Fruit fly (Drosophila melanogaster): ENCODE data around the gene CG1275.

The CG1275 gene

dm6 chr3L:2257412-2257862, at the start of gene CG1275, which contains the start of gene Elp5 (continued):
- peak; percentile 76 for TF ChIP-seq CG14965 (GFP tag; optimal IDR thresholded peaks at IDR 0.05; ENCODE audit: borderline replicate concordance)
- TF ChIP-seq CG4282 (GFP tag; optimal IDR thresholded peaks at IDR 0.05) = peak; percentile 94
- TF ChIP-seq CG6175 (GFP tag; IDR thresholded peaks at IDR 0.05) = peak; percentile 99
- TF ChIP-seq CG14667 (GFP tag; IDR thresholded peaks at IDR 0.05) = peak; percentile 99
- peak; percentile 80 for TF ChIP-seq ac (GFP tag; optimal IDR thresholded peaks at IDR 0.05)
- peak; percentile 93 for TF ChIP-seq zen (tag; optimal IDR thresholded peaks at IDR 0.05)
- peak; percentile 94 for TF ChIP-seq CG4820 (GFP tag; optimal IDR thresholded peaks at IDR 0.05)
- peak; percentile 88 for TF ChIP-seq sqz (GFP tag; optimal IDR thresholded peaks at IDR 0.05)
- TF ChIP-seq NC2β (GFP tag; optimal IDR thresholded peaks at IDR 0.05) = peak; percentile 94
- TF ChIP-seq BtbVII (GFP tag; optimal IDR thresholded peaks at IDR 0.05) = peak; percentile 92
- peak; percentile 93 for TF ChIP-seq en (GFP tag; optimal IDR thresholded peaks at IDR 0.05)
- peak; percentile 87 for TF ChIP-seq CG8290 (GFP tag; optimal IDR thresholded peaks at IDR 0.05)
- TF ChIP-seq CG8290 (tag; optimal IDR thresholded peaks at IDR 0.05) = peak; percentile 82 to 98
- peak; percentile 88 for TF ChIP-seq CG1792 (GFP tag; optimal IDR thresholded peaks at IDR 0.05)
- TF ChIP-seq org-1 (GFP tag; optimal IDR thresholded peaks at IDR 0.05) = peak; percentile 95
- peak; percentile 100 for TF ChIP-seq HLH3B (GFP tag; IDR thresholded peaks at IDR 0.05)
- TF ChIP-seq zfh2 (GFP tag; optimal IDR thresholded peaks at IDR 0.05) = peak; percentile 98
- peak; percentile 99 for TF ChIP-seq Xbp1 (GFP tag; optimal IDR thresholded peaks at IDR 0.05)
- TF ChIP-seq CG2116 (GFP tag; optimal IDR thresholded peaks at IDR 0.05) = peak; percentile 85
- peak; percentile 98 for TF ChIP-seq CG9215 (GFP tag; IDR thresholded peaks at IDR 0.05)
- TF ChIP-seq row (GFP tag; IDR thresholded peaks at IDR 0.05) = peak; percentile 99
- peak; percentile 96 for TF ChIP-seq CG7556 (GFP tag; optimal IDR thresholded peaks at IDR 0.05)
- peak; percentile 16 to 76 for TF ChIP-seq insv (GFP tag; optimal IDR thresholded peaks at IDR 0.05)
- TF ChIP-seq CG5953 (GFP tag; IDR thresholded peaks at IDR 0.05) = peak; percentile 99
- TF ChIP-seq Aef1 (GFP tag; IDR thresholded peaks at IDR 0.05) = peak; percentile 99
- peak; percentile 98 for TF ChIP-seq CG43689 (GFP tag; IDR thresholded peaks at IDR 0.05)
- TF ChIP-seq MESR4 (GFP tag; optimal IDR thresholded peaks at IDR 0.05) = peak; percentile 81
- TF ChIP-seq CG4360 (GFP tag; IDR thresholded peaks at IDR 0.05) = peak; percentile 90
- peak; percentile 99 for TF ChIP-seq croc (GFP tag; conservative IDR thresholded peaks at IDR 0.05)
- TF ChIP-seq Sox102F (GFP tag; optimal IDR thresholded peaks at IDR 0.05) = peak; percentile 99
- TF ChIP-seq CG8388 (GFP tag; optimal IDR thresholded peaks at IDR 0.05) = peak; percentile 96
- peak; percentile 93 for TF ChIP-seq CG4328 (GFP tag; optimal IDR thresholded peaks at IDR 0.05)
- peak; percentile 93 for TF ChIP-seq NK7.1 (GFP tag; optimal IDR thresholded peaks at IDR 0.05)
- peak; percentile 97 for TF ChIP-seq Dip3 (GFP tag; optimal IDR thresholded peaks at IDR 0.05)
- peak; percentile 71 for TF ChIP-seq pfk (GFP tag; optimal IDR thresholded peaks at IDR 0.05)
- peak; percentile 99 for TF ChIP-seq CG31441 (GFP tag; IDR thresholded peaks at IDR 0.05)
- peak; percentile 99 for TF ChIP-seq B-H1 (GFP tag; IDR thresholded peaks at IDR 0.05)
- TF ChIP-seq sna (GFP tag; IDR thresholded peaks at IDR 0.05; ENCODE audit: partially characterized antibody) = 0 out of 2 replicates have a peak, but pooled peaks have one; percentile 30
- peak; percentile 96 for TF ChIP-seq CG8944 (GFP tag; optimal IDR thresholded peaks at IDR 0.05)
- peak; percentile 97 for TF ChIP-seq CG17912 (GFP tag; optimal IDR thresholded peaks at IDR 0.05)
- TF ChIP-seq aop (GFP tag; IDR thresholded peaks at IDR 0.05) = peak; percentile 98
- TF ChIP-seq MBD-R2 (GFP tag; IDR thresholded peaks at IDR 0.05) = peak; percentile 100
- TF ChIP-seq ems (GFP tag; optimal IDR thresholded peaks at IDR 0.05) = peak; percentile 96
- peak; percentile 99 for TF ChIP-seq GATAe (GFP tag; conservative IDR thresholded peaks at IDR 0.05)
- peak; percentile 88 for TF ChIP-seq CG31388 (GFP tag; optimal IDR thresholded peaks at IDR 0.05)
- peak; percentile 81 for TF ChIP-seq Dip2 (GFP tag; IDR thresholded peaks at IDR 0.05)
- peak; percentile 95 for TF ChIP-seq disco-r (GFP tag; optimal IDR thresholded peaks at IDR 0.05)
- TF ChIP-seq CG10654 (GFP tag; optimal IDR thresholded peaks at IDR 0.05) = peak; percentile 93
- TF ChIP-seq CG10959 (GFP tag; IDR thresholded peaks at IDR 0.05) = peak; percentile 99
- peak; percentile 97 for TF ChIP-seq slou (GFP tag; optimal IDR thresholded peaks at IDR 0.05)
- no peak for TF ChIP-seq CG7963 (GFP tag; IDR thresholded peaks at IDR 0.05; ENCODE audit: partially characterized antibody)
- TF ChIP-seq sug (tag; optimal IDR thresholded peaks at IDR 0.05) = peak; percentile 96
